Worm (Caenorhabditis elegans): ENCODE data around the gene Y45F10A.7.

DNA sequence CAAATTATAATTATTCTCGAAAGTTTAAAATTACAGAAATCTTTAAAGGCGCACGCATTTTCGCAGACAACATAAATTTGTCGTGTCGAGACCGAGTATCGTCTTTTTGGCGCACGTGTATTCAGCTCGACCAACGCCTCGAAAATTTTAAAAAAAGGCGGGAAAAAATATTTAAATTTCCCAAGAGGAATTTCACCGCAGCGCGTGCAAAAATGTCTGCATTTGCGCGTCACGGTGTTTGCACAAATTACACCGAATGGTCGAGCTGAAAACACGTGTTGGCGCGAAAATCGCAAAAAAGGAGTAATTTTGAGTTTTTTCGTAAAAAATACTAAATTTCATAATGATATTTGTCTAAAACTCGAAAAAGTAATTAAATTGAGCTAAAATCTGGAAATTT lies 41.6 kb upstream of the Y45F10A.7 start:
- no peak for TF ChIP-seq nhr-76 (tag; optimal IDR thresholded peaks at IDR 0.05)
- TF ChIP-seq sptf-1 (tag; optimal IDR thresholded peaks at IDR 0.05), result no peak
